Worm (Caenorhabditis elegans): ENCODE data around the gene Y56A3A.30.
A peak's percentile ranks its signal among the peaks of the same experiment; 100 is the strongest.

The Y56A3A.30 gene

ce11 chrIII:11946062-11946749 lies 32.7 kb downstream of the Y56A3A.30 start:
- TF ChIP-seq med-1 (GFP tag; optimal IDR thresholded peaks at IDR 0.05; ENCODE audit: insufficient read depth) (no peak), ref-1 (GFP tag; conservative IDR thresholded peaks at IDR 0.05) (no peak), cog-1 (tag; optimal IDR thresholded peaks at IDR 0.05) (peak; percentile 10), T22C8.4 (GFP tag; IDR thresholded peaks at IDR 0.05) (peak; percentile 62), ztf-29 (GFP tag; IDR thresholded peaks at IDR 0.05) (peak; percentile 22; the same call in 1 of the 2 replicates), flt-1 (GFP tag; IDR thresholded peaks at IDR 0.05) (peak; percentile 76), tab-1 (GFP tag; IDR thresholded peaks at IDR 0.05) (no peak), klf-2 (GFP tag; conservative IDR thresholded peaks at IDR 0.05) (peak; percentile 54; the same call in 1 of the 2 replicates), ztf-23 (GFP tag; IDR thresholded peaks at IDR 0.05) (0 out of 2 replicates have a peak, but pooled peaks have one; percentile 32)

- TF ChIP-seq cog-1 (tag; optimal IDR thresholded peaks at IDR 0.05): peak; percentile 50
- TF ChIP-seq tab-1 (GFP tag; IDR thresholded peaks at IDR 0.05): no peak
These were observed 36.2 kb downstream of the Y56A3A.30 start for ce11 chrIII:11942664-11943063.

ce11 chrIII:11938525-11938924 lies 40.3 kb downstream of the Y56A3A.30 start:
- TF ChIP-seq ref-1 (GFP tag; conservative IDR thresholded peaks at IDR 0.05): no peak

- TF ChIP-seq ztf-29 (GFP tag; IDR thresholded peaks at IDR 0.05) (no peak), tab-1 (GFP tag; IDR thresholded peaks at IDR 0.05) (no peak), med-1 (GFP tag; optimal IDR thresholded peaks at IDR 0.05; ENCODE audit: insufficient read depth) (no peak), klf-2 (GFP tag; conservative IDR thresholded peaks at IDR 0.05) (no peak), ref-1 (GFP tag; conservative IDR thresholded peaks at IDR 0.05) (no peak), cog-1 (tag; optimal IDR thresholded peaks at IDR 0.05) (no peak), T22C8.4 (GFP tag; IDR thresholded peaks at IDR 0.05) (no peak), ztf-23 (GFP tag; IDR thresholded peaks at IDR 0.05) (no peak)
These were observed 41.0 kb downstream of the Y56A3A.30 start for ce11 chrIII:11937911-11938310.

- TF ChIP-seq klf-2 (GFP tag; conservative IDR thresholded peaks at IDR 0.05) (peak; percentile 15; the same call in 1 of the 2 replicates), flt-1 (GFP tag; IDR thresholded peaks at IDR 0.05) (no peak)
These were observed 42.1 kb downstream of the Y56A3A.30 start for ce11 chrIII:11936668-11937276.

ce11 chrIII:11935948-11936280 lies 43.0 kb downstream of the Y56A3A.30 start:
- TF ChIP-seq flt-1 (GFP tag; IDR thresholded peaks at IDR 0.05) (peak; percentile 51; the same call in 1 of the 2 replicates), cog-1 (tag; optimal IDR thresholded peaks at IDR 0.05) (no peak), ztf-23 (GFP tag; IDR thresholded peaks at IDR 0.05) (no peak)

- TF ChIP-seq T22C8.4 (GFP tag; IDR thresholded peaks at IDR 0.05) (no peak), ztf-29 (GFP tag; IDR thresholded peaks at IDR 0.05) (no peak), cog-1 (tag; optimal IDR thresholded peaks at IDR 0.05) (no peak), med-1 (GFP tag; optimal IDR thresholded peaks at IDR 0.05; ENCODE audit: insufficient read depth) (no peak), ztf-23 (GFP tag; IDR thresholded peaks at IDR 0.05) (no peak), klf-2 (GFP tag; conservative IDR thresholded peaks at IDR 0.05) (no peak), tab-1 (GFP tag; IDR thresholded peaks at IDR 0.05) (no peak), flt-1 (GFP tag; IDR thresholded peaks at IDR 0.05) (no peak), ref-1 (GFP tag; conservative IDR thresholded peaks at IDR 0.05) (no peak)
These were observed 43.6 kb downstream of the Y56A3A.30 start for ce11 chrIII:11935032-11935947.

- TF ChIP-seq tab-1 (GFP tag; IDR thresholded peaks at IDR 0.05): no peak
- TF ChIP-seq flt-1 (GFP tag; IDR thresholded peaks at IDR 0.05): 0 out of 2 replicates have a peak, but pooled peaks have one; percentile 38
These were observed 45.3 kb downstream of the Y56A3A.30 start, which contains the start of gene dolk-1 for ce11 chrIII:11933539-11933938. dolk-1 (minus strand) TSS chrIII:11933639.

- TF ChIP-seq klf-2 (GFP tag; conservative IDR thresholded peaks at IDR 0.05) (peak; percentile 52; the same call in 1 of the 2 replicates), ztf-23 (GFP tag; IDR thresholded peaks at IDR 0.05) (no peak), ref-1 (GFP tag; conservative IDR thresholded peaks at IDR 0.05) (peak; percentile 42; the same call in 1 of the 2 replicates)
These were observed 46.9 kb downstream of the Y56A3A.30 start for ce11 chrIII:11931960-11932359.

- TF ChIP-seq ztf-23 (GFP tag; IDR thresholded peaks at IDR 0.05) (no peak), ztf-29 (GFP tag; IDR thresholded peaks at IDR 0.05) (no peak), med-1 (GFP tag; optimal IDR thresholded peaks at IDR 0.05; ENCODE audit: insufficient read depth) (no peak), klf-2 (GFP tag; conservative IDR thresholded peaks at IDR 0.05) (no peak), tab-1 (GFP tag; IDR thresholded peaks at IDR 0.05) (no peak), T22C8.4 (GFP tag; IDR thresholded peaks at IDR 0.05) (no peak), ref-1 (GFP tag; conservative IDR thresholded peaks at IDR 0.05) (no peak), flt-1 (GFP tag; IDR thresholded peaks at IDR 0.05) (no peak), cog-1 (tag; optimal IDR thresholded peaks at IDR 0.05) (no peak)
These were observed 48.0 kb downstream of the Y56A3A.30 start for ce11 chrIII:11930899-11931298.

All from whole organism, midembryonic.